Worm (Caenorhabditis elegans) whole organism, early embryonic: Measurements from ENCODE around the gene lin-13.

Experiments
- B0310.2 ChIP-seq: sonication (generic microtip); optimal IDR thresholded peaks from 2 replicates; lab custom pipeline; 2016; ENCODE audit warnings: mild to moderate bottlenecking, missing genetic modification characterization, missing compliant biosample characterization
- F13C5.2 ChIP-seq: sonication (generic microtip); optimal IDR thresholded peaks from 2 replicates; lab custom pipeline; 2017; ENCODE audit warnings: mild to moderate bottlenecking, missing genetic modification characterization, inconsistent platforms, missing compliant biosample characterization
- aly-1 ChIP-seq: sonication (generic microtip); optimal IDR thresholded peaks from 2 replicates; lab custom pipeline; 2016; ENCODE audit warnings: missing genetic modification characterization, missing compliant biosample characterization
- ama-1 ChIP-seq: fragments of 150-350 bp; optimal IDR thresholded peaks from 2 replicates; lab custom pipeline; 2014
- ceh-13 ChIP-seq: fragments of 200-800 bp; sonication (Bioruptor generic); optimal IDR thresholded peaks from 2 replicates; lab custom pipeline; 2018; ENCODE audit warnings: mild to moderate bottlenecking, missing genetic modification characterization, missing compliant biosample characterization
- ceh-36 ChIP-seq: sonication (generic microtip); optimal IDR thresholded peaks from 2 replicates; lab custom pipeline; 2016; ENCODE audit warnings: missing genetic modification characterization, inconsistent platforms, missing compliant biosample characterization
- ets-7 ChIP-seq: sonication (generic microtip); optimal IDR thresholded peaks from 2 replicates; lab custom pipeline; 2016; ENCODE audit warnings: missing genotype, missing genetic modification characterization, missing compliant biosample characterization
- flt-1 ChIP-seq: fragments of 200-800 bp; sonication (Bioruptor generic); IDR thresholded peaks from 2 replicates; pipeline ENCODE4 v1.3.6; 2022; ENCODE audit warnings: missing genetic modification characterization, missing compliant biosample characterization
- hmbx-1 ChIP-seq: sonication (generic microtip); optimal IDR thresholded peaks from 2 replicates; lab custom pipeline; 2016; ENCODE audit warnings: mild to moderate bottlenecking, missing genetic modification characterization, missing compliant biosample characterization
- hmg-4 ChIP-seq: fragments of 200-800 bp; sonication (Bioruptor generic); optimal IDR thresholded peaks from 2 replicates; lab custom pipeline; 2018; ENCODE audit warnings: mild to moderate bottlenecking, missing genetic modification characterization, missing compliant biosample characterization
- hnd-1 ChIP-seq: sonication (generic microtip); optimal IDR thresholded peaks from 2 replicates; lab custom pipeline; 2016; ENCODE audit warnings: missing genetic modification characterization, missing compliant biosample characterization
- pes-1 ChIP-seq: fragments of 200-800 bp; sonication (Bioruptor generic); IDR thresholded peaks from 2 replicates; pipeline ENCODE4 v1.3.6; 2022; ENCODE audit warnings: missing genetic modification reagents, missing genetic modification characterization, missing compliant biosample characterization
- scrt-1 ChIP-seq: fragments of 200-800 bp; sonication (Bioruptor generic); IDR thresholded peaks from 2 replicates; pipeline ENCODE4 v1.3.6; 2022; ENCODE audit warnings: missing genetic modification characterization, missing compliant biosample characterization
- sea-1 ChIP-seq: fragments of 200-800 bp; sonication (Bioruptor generic); conservative IDR thresholded peaks from 2 replicates; pipeline ENCODE4 v1.3.6; 2022; ENCODE audit warnings: missing genetic modification characterization, missing compliant biosample characterization
- tbx-11 ChIP-seq: fragments of 200-800 bp; sonication (Bioruptor generic); IDR thresholded peaks from 2 replicates; pipeline ENCODE4 v1.3.6; 2022; ENCODE audit warnings: missing genetic modification characterization, missing compliant biosample characterization
- tbx-37 ChIP-seq: fragments of 200-800 bp; sonication (Bioruptor generic); conservative IDR thresholded peaks from 2 replicates; pipeline ENCODE4 v1.3.6; 2022; ENCODE audit warnings: missing genetic modification reagents, missing genetic modification characterization, missing compliant biosample characterization
- tra-4 ChIP-seq: sonication (generic microtip); optimal IDR thresholded peaks from 2 replicates; lab custom pipeline; 2017; ENCODE audit warnings: missing genetic modification characterization, missing compliant biosample characterization

lin-13 gene

DNA sequence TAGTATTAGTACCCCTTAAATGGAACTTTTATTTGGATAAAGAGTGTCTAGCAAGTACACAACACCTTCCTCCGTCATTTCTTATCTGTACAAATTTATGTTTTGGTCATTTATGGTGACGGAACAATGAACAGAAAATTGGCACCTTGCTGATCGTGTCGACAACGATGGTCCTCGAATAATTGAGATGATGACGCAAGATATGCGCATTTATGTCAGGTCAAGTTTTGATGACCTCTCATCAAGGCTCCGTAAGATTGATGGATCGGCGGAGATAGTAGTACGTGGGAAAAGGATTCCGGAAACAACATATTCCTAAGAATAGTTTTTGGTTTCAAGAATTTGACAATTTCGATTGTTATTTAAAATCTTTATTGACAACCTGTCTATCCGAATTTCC is 24.8 kb upstream of the lin-13 start:
- TF ChIP-seq ceh-13 (GFP tag; lab: Kevin White, UChicago) = no peak
- no peak for TF ChIP-seq pes-1 (GFP tag; lab: Robert Waterston, UW)
- no peak for TF ChIP-seq tra-4
- TF ChIP-seq tbx-37 (GFP tag; lab: Robert Waterston, UW) = no peak
- no peak for TF ChIP-seq tbx-11 (GFP tag; lab: Robert Waterston, UW)
- no peak for TF ChIP-seq sea-1 (GFP tag; lab: Robert Waterston, UW)
- TF ChIP-seq ceh-36 (tag; lab: Kevin White, UChicago) = no peak
- no peak for TF ChIP-seq hnd-1 (tag; lab: Kevin White, UChicago)

DNA sequence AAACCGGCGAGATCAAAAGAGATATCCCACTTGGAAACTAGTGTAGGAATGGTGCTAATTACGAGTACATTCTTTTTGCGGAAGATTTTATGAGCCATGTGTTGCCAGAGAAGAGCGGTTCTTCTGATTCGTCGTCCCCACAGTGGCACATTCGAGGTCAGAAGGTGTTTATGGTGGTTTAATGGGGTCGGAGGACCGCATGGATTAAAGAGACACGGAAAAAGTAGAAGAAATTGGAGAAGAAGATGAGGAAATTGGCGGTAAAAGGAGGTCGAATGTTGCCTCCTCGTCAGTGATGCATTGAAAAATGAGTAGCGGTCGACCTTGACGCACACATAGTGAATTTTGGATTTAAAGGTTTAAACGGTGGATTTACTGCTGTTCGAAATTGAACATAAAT is 24.3 kb upstream of the lin-13 start:
- TF ChIP-seq ets-7 (no peak), tra-4 (peak; percentile 10), hmg-4 (GFP tag; lab: Kevin White, UChicago) (peak; percentile 38)

DNA sequence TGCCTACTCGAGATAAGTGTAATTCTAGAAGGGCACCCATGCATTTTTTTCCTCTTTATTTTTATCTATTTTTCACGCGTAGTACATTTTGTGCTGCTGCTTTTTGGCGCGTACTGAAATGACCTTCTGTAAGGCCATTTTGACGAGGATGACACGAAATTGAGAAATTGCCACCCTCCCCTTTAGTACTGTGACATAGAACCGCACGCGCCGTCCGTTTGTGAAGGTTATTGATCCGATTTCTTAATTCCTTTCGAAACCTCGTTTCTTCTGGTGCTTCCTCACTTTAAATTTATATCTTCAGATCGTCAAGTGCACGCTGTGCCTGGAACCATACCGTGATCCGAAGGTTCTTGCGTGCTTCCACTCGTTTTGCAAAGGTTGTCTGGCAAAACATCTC is 21.8 kb upstream of the lin-13 start:
- no peak for TF ChIP-seq ama-1 (lab: Kevin White, UChicago)
- no peak for TF ChIP-seq ceh-13 (GFP tag; lab: Kevin White, UChicago)
- no peak for TF ChIP-seq F13C5.2 (tag; lab: Kevin White, UChicago)

DNA sequence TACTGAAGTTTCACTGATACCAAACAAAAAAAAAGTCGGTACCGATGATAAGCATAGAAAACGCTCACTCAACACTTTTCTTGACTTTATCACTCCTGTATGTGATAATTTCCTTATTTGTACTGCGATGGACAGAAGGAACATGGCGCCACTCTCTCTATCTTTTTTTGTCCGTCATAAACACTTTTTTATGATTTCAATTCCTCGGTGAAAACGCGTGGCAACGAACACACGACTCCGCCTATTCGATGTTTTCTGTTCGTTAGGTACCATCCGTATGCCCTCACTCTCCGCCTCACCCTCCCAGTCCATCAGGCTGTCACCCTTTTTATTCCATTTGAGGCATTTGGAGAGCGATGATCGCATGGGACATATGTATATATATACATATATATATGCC is 21.0 kb upstream of the lin-13 start:
- TF ChIP-seq F13C5.2 (tag; lab: Kevin White, UChicago) (no peak), hmg-4 (GFP tag; lab: Kevin White, UChicago) (peak; percentile 1)

DNA sequence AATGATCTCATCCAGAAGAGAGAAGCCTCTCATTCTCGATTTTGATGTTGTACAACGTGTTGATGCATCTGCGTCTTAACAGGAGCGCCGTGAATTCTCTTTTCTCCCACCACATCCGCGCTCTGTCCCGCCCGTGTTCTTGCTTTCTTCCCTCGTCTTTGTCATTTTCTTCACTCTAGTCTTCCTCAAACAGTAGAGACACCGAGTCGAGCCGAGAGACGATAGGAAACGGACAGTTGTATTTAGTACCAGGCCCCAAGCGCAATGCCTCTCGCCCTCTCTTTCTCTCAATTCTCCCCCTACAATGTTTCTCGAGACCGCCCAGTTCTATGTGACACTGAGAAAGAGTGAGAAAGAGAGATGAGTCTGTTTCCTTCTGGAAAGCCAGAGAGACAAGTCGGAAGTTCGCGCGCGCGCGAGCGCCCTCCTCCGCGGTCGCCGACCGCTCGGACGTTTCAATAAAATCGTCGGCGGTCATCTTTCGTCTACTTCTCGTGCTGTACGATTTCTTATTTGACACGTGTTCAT is 20.3 kb upstream of the lin-13 start, which contains the start of gene ZK112.4:
Gene ZK112.4, minus strand, starts transcription at position 478 of the 528 bp plus-strand sequence.
- TF ChIP-seq tra-4 = no peak
- TF ChIP-seq hmg-4 (GFP tag; lab: Kevin White, UChicago) = peak; percentile 44

DNA sequence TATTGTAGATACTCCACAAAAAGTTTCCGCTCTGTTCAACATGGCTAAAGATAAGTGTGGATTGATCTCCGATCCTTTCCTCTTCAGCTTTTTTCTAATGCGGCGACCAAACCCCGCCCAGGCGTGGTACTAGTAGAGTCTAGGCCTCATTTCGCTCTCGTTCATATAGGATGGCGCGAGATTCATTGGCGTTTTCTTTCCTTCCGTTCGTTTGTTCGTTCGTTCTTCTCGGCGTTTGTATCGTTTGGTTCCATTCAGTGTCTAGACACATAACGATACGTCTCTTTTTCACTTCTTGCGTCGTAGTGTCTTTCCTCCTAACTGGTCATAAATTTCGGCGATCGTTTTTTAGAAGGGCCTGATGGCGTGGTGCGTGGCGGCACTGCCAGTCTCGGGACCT is 19.8 kb upstream of the lin-13 start:
- no peak for TF ChIP-seq pes-1 (GFP tag; lab: Robert Waterston, UW)
- no peak for TF ChIP-seq hmbx-1 (tag; lab: Kevin White, UChicago)
- TF ChIP-seq ceh-36 (tag; lab: Kevin White, UChicago) = no peak
- no peak for TF ChIP-seq flt-1 (GFP tag; lab: Robert Waterston, UW)
- TF ChIP-seq ceh-13 (GFP tag; lab: Kevin White, UChicago) = no peak
- no peak for TF ChIP-seq hmg-4 (GFP tag; lab: Kevin White, UChicago)
- no peak for TF ChIP-seq tbx-11 (GFP tag; lab: Robert Waterston, UW)
- no peak for TF ChIP-seq tbx-37 (GFP tag; lab: Robert Waterston, UW)
- no peak for TF ChIP-seq hnd-1 (tag; lab: Kevin White, UChicago)
- TF ChIP-seq scrt-1 (GFP tag; lab: Robert Waterston, UW) = no peak

DNA sequence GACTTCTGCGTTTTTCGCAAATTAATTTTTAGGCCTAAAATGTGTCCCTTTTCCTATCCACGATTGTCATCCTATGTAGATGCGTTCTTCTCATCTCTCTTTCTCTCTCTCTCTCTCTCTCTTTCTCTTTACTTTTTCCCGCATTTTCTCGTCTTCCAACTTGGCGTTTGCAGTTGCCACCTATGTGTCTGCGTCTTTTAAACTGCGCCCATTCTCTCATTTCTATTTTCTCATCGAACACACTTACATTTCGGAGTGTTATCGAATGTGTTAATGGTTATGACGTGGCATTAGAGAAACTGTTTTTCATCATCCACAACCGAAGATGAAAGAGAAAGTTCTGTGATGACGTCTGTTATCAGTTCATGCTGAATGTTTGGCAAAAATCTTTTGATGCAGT is 19.2 kb upstream of the lin-13 start:
- TF ChIP-seq ceh-36 (tag; lab: Kevin White, UChicago) (no peak), aly-1 (no peak), ceh-13 (GFP tag; lab: Kevin White, UChicago) (no peak), tra-4 (no peak), hmbx-1 (tag; lab: Kevin White, UChicago) (no peak), tbx-11 (GFP tag; lab: Robert Waterston, UW) (no peak)

DNA sequence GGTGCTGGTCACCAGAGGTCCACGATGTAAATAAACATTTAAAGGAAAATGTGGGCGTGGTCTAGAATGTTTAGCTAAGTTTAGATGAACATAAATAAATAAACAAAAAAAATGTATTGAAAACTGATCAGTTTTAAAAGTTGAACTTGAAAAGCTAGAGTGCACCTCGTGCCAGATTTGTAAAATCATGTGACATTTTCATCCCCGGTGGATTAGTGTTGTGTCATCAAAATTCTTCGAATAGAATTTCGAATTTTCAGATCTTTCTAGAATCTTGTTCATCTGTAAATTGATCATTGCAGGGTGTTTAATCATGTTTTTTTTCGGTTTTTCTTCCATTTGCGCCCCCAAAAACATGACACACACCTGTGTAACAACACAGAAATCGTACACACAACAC is 17.2 kb upstream of the lin-13 start:
- no peak for TF ChIP-seq flt-1 (GFP tag; lab: Robert Waterston, UW)

DNA sequence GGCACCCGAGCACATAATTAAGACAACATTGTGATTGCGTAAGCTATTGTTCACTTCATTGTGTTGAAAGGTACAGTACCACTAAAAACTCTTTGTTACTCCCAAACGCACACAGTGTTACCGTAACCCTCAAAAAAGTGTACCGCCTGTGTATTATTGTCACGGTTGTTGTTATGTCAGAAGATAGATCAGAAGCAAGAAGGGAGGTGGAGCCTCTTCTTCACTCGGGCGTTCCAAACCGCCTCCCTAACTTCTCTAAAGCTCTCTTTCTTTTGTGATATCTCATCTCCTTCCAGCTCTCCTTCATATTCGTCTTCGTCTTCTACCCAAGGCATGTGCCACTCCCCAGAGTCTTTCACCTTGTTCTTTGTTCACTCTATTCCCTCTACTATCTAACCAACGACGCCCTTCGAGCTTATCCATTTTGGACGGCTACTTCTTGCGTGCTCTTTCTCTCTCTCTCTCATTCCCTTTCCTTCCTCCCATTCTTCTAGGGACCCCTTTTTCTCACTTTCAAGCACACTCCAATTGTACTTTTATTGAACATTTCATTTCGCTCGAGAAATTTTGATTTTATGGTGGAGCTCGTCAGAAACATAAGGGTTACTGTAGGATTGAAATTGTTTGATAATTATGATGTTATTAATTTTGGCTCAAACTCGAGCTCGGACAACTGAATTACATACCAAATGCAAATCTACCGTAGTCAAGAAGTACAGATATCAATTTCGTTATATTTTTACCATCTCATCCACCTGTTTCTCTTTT is 16.4 kb upstream of the lin-13 start:
- no peak for TF ChIP-seq ceh-36 (tag; lab: Kevin White, UChicago)
- TF ChIP-seq aly-1 = peak; percentile 30

DNA sequence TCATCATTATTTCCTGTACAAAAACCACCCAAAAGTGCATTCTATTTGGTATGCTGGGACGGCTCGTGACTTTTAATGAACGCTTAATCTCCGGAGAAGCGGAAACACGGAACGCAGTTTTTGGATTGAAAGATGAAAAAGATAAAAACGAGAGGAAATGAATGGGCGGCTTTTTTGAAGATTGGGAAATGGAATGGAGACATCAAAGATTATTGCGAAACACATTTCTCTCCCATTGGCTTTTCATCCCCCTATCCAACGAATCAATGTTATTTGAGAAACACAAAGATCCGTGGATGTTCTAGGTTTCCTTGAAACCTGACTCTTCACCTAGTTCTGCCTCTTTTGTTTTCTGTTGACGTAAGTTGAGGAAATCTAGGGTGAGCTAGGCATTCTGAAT is 15.1 kb upstream of the lin-13 start:
- no peak for TF ChIP-seq hmg-4 (GFP tag; lab: Kevin White, UChicago)
- TF ChIP-seq ceh-13 (GFP tag; lab: Kevin White, UChicago) = no peak
- TF ChIP-seq flt-1 (GFP tag; lab: Robert Waterston, UW) = no peak
- TF ChIP-seq tbx-11 (GFP tag; lab: Robert Waterston, UW) = no peak
- TF ChIP-seq tbx-37 (GFP tag; lab: Robert Waterston, UW) = no peak
- no peak for TF ChIP-seq ceh-36 (tag; lab: Kevin White, UChicago)
- no peak for TF ChIP-seq aly-1
- TF ChIP-seq sea-1 (GFP tag; lab: Robert Waterston, UW) = no peak
- TF ChIP-seq B0310.2 (tag; lab: Kevin White, UChicago) = no peak
- no peak for TF ChIP-seq tra-4
- TF ChIP-seq pes-1 (GFP tag; lab: Robert Waterston, UW) = no peak
- no peak for TF ChIP-seq F13C5.2 (tag; lab: Kevin White, UChicago)
- no peak for TF ChIP-seq hnd-1 (tag; lab: Kevin White, UChicago)
- TF ChIP-seq ama-1 (lab: Kevin White, UChicago) = no peak
- no peak for TF ChIP-seq hmbx-1 (tag; lab: Kevin White, UChicago)
- no peak for TF ChIP-seq ets-7
